Worm (Caenorhabditis elegans) whole organism, L4/young adult: ENCODE results near the gene fbxa-116.

Experiments used
- dao-5 ChIP-seq: sonication (generic microtip); optimal IDR thresholded peaks from 2 replicates; lab custom pipeline; 2016; ENCODE audit warnings: missing genotype, missing genetic modification characterization, moderate library complexity, missing compliant biosample characterization
- him-1 ChIP-seq: sonication (generic microtip); optimal IDR thresholded peaks from 2 replicates; lab custom pipeline; 2016; ENCODE audit warnings: missing genotype, missing genetic modification reagents, missing genetic modification characterization, missing compliant biosample characterization

DNA sequence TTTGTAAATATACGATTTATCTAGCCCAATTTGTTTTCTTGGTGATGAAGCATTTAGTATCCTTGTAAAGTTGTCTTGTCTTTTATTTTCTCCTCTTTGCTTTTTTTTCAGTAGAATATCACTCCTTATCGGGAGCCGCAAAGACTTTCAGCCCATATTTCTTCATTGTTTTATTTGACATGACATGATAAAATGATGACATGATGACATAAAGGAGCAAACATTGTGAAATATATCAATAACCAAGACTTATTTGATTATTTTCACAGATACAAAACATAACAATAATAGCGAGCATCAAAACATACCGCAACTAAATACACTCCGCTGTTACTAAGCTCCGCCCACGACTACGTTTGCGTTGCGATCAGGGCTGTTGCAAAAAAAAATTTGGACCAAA, 22.9 kb downstream of the fbxa-116 start:
- TF ChIP-seq him-1 (tag; lab: Kevin White, UChicago), result no peak
- no peak for TF ChIP-seq dao-5 (tag; lab: Kevin White, UChicago)
